Worm (Caenorhabditis elegans) whole organism, L1 larva: Measurements from ENCODE around the gene mut-7.

Experiments
- fkh-10 ChIP-seq: sonication (generic microtip); optimal IDR thresholded peaks from 2 replicates; lab custom pipeline; 2017; ENCODE audit warnings: missing biosample characterization, missing genetic modification reagents, missing genetic modification characterization
- lin-13 ChIP-seq: fragments of 150-350 bp; optimal IDR thresholded peaks from 2 replicates; lab custom pipeline; 2014; ENCODE audit warnings: missing biosample characterization, missing genetic modification reagents, missing genetic modification characterization
- mep-1 ChIP-seq: fragments of 150-350 bp; optimal IDR thresholded peaks from 2 replicates; lab custom pipeline; 2014; ENCODE audit warnings: missing biosample characterization, missing genetic modification characterization
- rnt-1 ChIP-seq: sonication (generic microtip); optimal IDR thresholded peaks from 2 replicates; lab custom pipeline; 2016; ENCODE audit warnings: mild to moderate bottlenecking, missing genetic modification characterization, moderate library complexity, missing compliant biosample characterization
- zip-4 ChIP-seq: fragments of 200-800 bp; sonication (Bioruptor generic); optimal IDR thresholded peaks from 2 replicates; lab custom pipeline; 2018; ENCODE audit warnings: mild to moderate bottlenecking, missing genetic modification characterization, moderate library complexity, missing compliant biosample characterization

DNA sequence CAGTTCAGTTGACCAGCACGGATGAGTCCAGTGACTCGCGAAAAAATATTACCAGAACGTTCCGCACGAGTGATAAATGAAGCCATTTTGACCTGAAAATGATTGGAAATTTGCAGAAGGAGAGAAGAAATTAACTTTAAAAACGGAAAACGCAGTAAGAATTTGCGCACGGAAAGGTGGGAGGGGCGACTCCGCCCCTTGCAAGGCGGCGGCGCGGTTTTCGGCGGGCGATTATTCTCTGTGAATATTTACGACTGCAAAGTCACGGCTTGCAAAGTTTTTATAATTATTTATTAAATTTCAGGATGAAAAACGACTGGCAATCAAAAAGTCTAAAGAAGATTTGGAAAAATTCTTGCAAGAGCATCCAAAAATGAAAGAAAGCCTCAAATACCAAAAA, 18.6 kb downstream of the mut-7 start, which contains the start of gene mrps-23:
- TF ChIP-seq fkh-10 (GFP tag; lab: Kevin White, UChicago) (no peak), rnt-1 (tag; lab: Kevin White, UChicago) (no peak), lin-13 (GFP tag; lab: Kevin White, UChicago) (no peak), zip-4 (no peak), mep-1 (no peak)
